Worm (Caenorhabditis elegans): Measurements from ENCODE around the gene R11F4.2.

- TF ChIP-seq klf-2 (GFP tag; conservative IDR thresholded peaks at IDR 0.05) (no peak), ref-1 (GFP tag; conservative IDR thresholded peaks at IDR 0.05) (no peak), ztf-29 (GFP tag; IDR thresholded peaks at IDR 0.05) (no peak)
Measured at ce11 chrII:4092502-4092901, 9.6 kb downstream of the R11F4.2 start.
